Fruit fly (Drosophila melanogaster) whole organism, adult: ENCODE data around the gene CG18234.

ENCODE experiments used
- CG11617 ChIP-seq: fragments of 200-800 bp; sonication (Bioruptor generic); optimal IDR thresholded peaks from 2 replicates; lab custom pipeline; 2017; ENCODE audit warnings: mild to moderate bottlenecking, missing biosample characterization, missing genetic modification reagents, missing genetic modification characterization
- CG12768 ChIP-seq: fragments of 200-800 bp; sonication (Bioruptor generic); optimal IDR thresholded peaks from 2 replicates; lab custom pipeline; 2017; ENCODE audit warnings: missing biosample characterization, missing genetic modification characterization, mild to moderate bottlenecking, moderate library complexity, missing genetic modification reagents
- CG14711 ChIP-seq: fragments of 200-800 bp; sonication (Bioruptor generic); optimal IDR thresholded peaks from 2 replicates; lab custom pipeline; 2018; ENCODE audit warnings: missing biosample characterization, mild to moderate bottlenecking, missing genetic modification characterization, moderate library complexity
- CG1620 ChIP-seq: fragments of 200-800 bp; sonication (Bioruptor generic); optimal IDR thresholded peaks from 2 replicates; lab custom pipeline; 2016; ENCODE audit warnings: missing biosample characterization, missing genetic modification characterization
- CG33017 ChIP-seq: fragments of 200-800 bp; sonication (Bioruptor generic); optimal IDR thresholded peaks from 2 replicates; lab custom pipeline; 2018; ENCODE audit warnings: missing biosample characterization, mild to moderate bottlenecking, missing genetic modification characterization, moderate library complexity
- CG5204 ChIP-seq: fragments of 200-800 bp; sonication (Bioruptor generic); optimal IDR thresholded peaks from 2 replicates; lab custom pipeline; 2016; ENCODE audit warnings: missing biosample characterization, missing genetic modification characterization
- CG7045 ChIP-seq: fragments of 200-800 bp; sonication (Bioruptor generic); optimal IDR thresholded peaks from 2 replicates; lab custom pipeline; 2017; ENCODE audit warnings: missing biosample characterization, mild to moderate bottlenecking, missing genetic modification characterization
- CG7101 ChIP-seq: fragments of 200-800 bp; sonication (Bioruptor generic); optimal IDR thresholded peaks from 2 replicates; lab custom pipeline; 2018; ENCODE audit warnings: missing biosample characterization, mild to moderate bottlenecking, missing genetic modification characterization, moderate library complexity
- Clk ChIP-seq: fragments of 200-800 bp; sonication (Bioruptor generic); optimal IDR thresholded peaks from 2 replicates; lab custom pipeline; 2017; ENCODE audit warnings: missing biosample characterization, missing genetic modification characterization
- Crg-1 ChIP-seq: fragments of 200-800 bp; sonication (Bioruptor generic); optimal IDR thresholded peaks from 2 replicates; lab custom pipeline; 2016; ENCODE audit warnings: missing biosample characterization, missing genetic modification characterization
- Hr96 ChIP-seq: fragments of 200-800 bp; sonication (Bioruptor generic); optimal IDR thresholded peaks from 2 replicates; lab custom pipeline; 2016; ENCODE audit warnings: missing biosample characterization, missing genetic modification characterization
- Mnt ChIP-seq: fragments of 200-800 bp; sonication (Bioruptor generic); optimal IDR thresholded peaks from 2 replicates; lab custom pipeline; 2016; ENCODE audit warnings: missing biosample characterization, mild to moderate bottlenecking, missing genetic modification characterization
- bab1 ChIP-seq: fragments of 200-800 bp; sonication (Bioruptor generic); optimal IDR thresholded peaks from 3 replicates; lab custom pipeline; 2019; ENCODE audit warnings: missing biosample characterization, mild to moderate bottlenecking, missing genetic modification characterization, moderate library complexity
- cic ChIP-seq: fragments of 200-800 bp; sonication (Bioruptor generic); optimal IDR thresholded peaks from 2 replicates; lab custom pipeline; 2017; ENCODE audit warnings: missing biosample characterization, mild to moderate bottlenecking, missing genetic modification characterization, moderate library complexity
- cnc ChIP-seq, 2 experiments: fragments of >200 bp; optimal IDR thresholded peaks; 2 replicates each; lab custom pipeline; 2017
- kay ChIP-seq: fragments of 200-800 bp; sonication (Bioruptor generic); peaks from one replicate; lab custom pipeline; 2016; ENCODE audit warnings: missing biosample characterization, missing genetic modification characterization, borderline replicate concordance
- ovo ChIP-seq: fragments of 200-800 bp; sonication (Bioruptor generic); optimal IDR thresholded peaks from 2 replicates; lab custom pipeline; 2016; ENCODE audit warnings: missing biosample characterization, missing genetic modification characterization
- pad ChIP-seq: fragments of 200-800 bp; sonication (Bioruptor generic); optimal IDR thresholded peaks from 3 replicates; lab custom pipeline; 2017; ENCODE audit warnings: missing biosample characterization, missing genetic modification characterization, mild to moderate bottlenecking, moderate library complexity, missing genetic modification reagents
- tj ChIP-seq: fragments of 200-800 bp; sonication (Bioruptor generic); optimal IDR thresholded peaks from 3 replicates; lab custom pipeline; 2017; ENCODE audit warnings: missing biosample characterization, mild to moderate bottlenecking, missing genetic modification characterization, moderate library complexity
- toe ChIP-seq: fragments of 200-800 bp; sonication (Bioruptor generic); optimal IDR thresholded peaks from 2 replicates; lab custom pipeline; 2016; ENCODE audit warnings: missing biosample characterization, missing genetic modification characterization

Gene CG18234

DNA sequence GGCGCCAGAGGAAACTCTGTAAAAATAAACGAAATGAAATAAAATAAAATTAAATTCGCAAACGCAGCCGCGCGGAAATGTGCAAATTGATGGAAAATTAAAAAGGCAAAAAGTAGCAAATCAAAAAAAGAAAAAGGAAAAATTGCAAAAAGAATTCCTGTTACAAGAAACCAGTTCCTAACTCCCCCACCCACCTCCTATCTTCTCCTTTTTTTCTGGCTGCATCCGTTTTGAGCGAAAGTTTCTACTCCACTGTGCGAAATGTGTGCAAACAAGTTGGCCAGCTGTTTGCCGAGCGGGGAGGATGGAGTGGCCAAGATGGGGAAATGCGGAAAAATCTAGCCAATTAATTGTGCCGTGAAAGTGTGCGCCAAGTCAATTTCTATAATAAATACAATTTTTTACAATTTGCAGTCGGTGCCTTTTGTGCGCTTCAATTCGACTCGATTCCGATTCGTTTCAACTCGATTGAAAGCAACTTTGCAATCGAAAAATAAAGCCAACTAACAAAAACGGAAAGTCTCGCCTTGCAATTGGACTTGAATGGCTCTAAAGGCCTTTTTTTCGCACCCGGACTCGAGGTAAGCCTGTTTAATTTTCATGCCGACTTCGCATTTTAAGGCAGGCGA lies 23.3 kb downstream of the CG18234 start:
- no peak for TF ChIP-seq CG7101
- TF ChIP-seq CG14711 (tag; lab: Kevin White, UChicago) = no peak
- TF ChIP-seq tj (GFP tag; lab: Kevin White, UChicago) = peak; percentile 21

DNA sequence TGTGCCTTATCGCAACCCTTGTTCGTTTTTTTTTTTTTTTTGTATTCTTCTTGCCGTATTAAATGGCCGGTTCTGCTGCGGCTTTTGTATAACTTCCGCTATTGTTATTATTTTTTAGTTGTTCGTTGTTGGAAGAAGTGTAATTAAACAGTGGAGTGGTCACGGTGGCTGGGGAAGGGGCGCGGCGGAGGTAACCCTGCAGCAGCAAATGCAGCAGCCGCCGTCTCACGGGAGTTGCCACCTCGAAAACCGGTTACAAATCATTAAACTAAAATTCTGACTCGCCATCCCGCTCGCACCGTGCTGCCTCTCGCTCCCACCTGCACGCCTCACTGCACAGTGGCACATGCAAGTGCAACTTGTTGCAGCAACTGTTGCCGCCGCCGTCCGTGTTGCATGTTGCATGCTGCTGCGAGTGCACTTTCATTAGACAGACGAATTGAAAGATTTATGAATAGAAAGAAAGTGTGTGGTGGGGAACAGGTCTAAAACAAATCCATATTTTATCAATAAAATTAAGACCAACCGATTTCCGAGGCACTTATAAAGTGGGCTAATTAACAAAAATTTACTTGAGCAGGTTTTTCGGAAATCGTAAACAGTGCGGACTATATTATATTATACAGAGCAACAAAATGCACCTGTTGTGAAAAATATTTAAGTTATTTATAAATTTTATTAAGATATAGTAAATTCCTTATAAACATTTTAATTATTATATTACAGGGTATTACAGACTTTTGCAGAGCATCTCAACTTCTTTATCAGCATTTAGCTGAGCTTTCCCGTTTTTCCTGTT lies 24.6 kb downstream of the CG18234 start:
- TF ChIP-seq kay (GFP tag; lab: Kevin White, UChicago) (peak; percentile 11), toe (no peak), CG33017 (tag; lab: Kevin White, UChicago) (no peak), CG12768 (GFP tag; lab: Kevin White, UChicago) (no peak), CG7045 (no peak)

DNA sequence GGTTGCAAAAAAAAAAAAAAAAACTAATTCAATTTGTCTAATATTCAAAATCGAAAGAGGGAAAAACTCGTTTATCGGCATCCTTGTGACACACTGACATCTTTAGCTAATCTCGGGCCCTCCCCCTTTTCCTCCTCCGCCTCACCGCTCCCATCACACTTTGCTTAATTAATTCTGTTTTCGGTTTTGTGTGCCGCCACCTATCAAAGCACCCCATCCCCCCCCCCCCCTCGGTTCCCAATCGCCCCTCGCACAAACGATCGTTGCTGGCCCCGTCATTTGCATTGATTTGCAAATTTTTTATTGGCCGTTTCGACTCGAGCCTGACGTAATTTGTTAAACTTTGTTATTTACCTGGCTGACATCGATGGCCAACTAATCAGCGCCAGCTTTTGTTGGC lies 25.2 kb downstream of the CG18234 start:
- TF ChIP-seq bab1 (GFP tag; lab: Kevin White, UChicago) (no peak), Clk (GFP tag; lab: Kevin White, UChicago) (no peak), Mnt (GFP tag; lab: Kevin White, UChicago) (no peak), tj (GFP tag; lab: Kevin White, UChicago) (peak; percentile 31)

DNA sequence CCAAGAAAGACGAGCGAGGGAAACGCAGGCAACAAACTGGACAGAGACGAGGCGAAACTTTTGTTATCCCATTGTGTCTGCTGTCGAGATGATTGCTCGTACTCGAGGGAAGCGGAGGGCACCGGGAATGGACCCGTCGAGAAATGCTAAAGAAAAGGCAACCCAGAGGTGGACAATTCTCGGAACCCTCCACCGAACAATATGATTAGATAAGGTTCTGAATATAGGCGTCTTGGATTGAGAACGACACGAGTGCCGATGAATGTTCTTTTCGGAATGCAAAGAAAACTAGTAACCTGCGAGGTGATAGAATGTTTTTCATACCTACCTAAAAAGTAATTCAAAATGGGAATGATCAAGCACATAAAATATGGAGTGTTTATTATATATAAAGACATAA lies 26.6 kb downstream of the CG18234 start:
- TF ChIP-seq CG12768 (GFP tag; lab: Kevin White, UChicago) (no peak), CG14711 (tag; lab: Kevin White, UChicago) (no peak), Mnt (GFP tag; lab: Kevin White, UChicago) (no peak), CG7101 (no peak), CG33017 (tag; lab: Kevin White, UChicago) (no peak), Crg-1 (no peak), pad (GFP tag; lab: Kevin White, UChicago) (no peak), CG1620 (GFP tag; lab: Kevin White, UChicago) (no peak), Hr96 (GFP tag; lab: Kevin White, UChicago) (no peak), Clk (GFP tag; lab: Kevin White, UChicago) (no peak), CG11617 (no peak)

DNA sequence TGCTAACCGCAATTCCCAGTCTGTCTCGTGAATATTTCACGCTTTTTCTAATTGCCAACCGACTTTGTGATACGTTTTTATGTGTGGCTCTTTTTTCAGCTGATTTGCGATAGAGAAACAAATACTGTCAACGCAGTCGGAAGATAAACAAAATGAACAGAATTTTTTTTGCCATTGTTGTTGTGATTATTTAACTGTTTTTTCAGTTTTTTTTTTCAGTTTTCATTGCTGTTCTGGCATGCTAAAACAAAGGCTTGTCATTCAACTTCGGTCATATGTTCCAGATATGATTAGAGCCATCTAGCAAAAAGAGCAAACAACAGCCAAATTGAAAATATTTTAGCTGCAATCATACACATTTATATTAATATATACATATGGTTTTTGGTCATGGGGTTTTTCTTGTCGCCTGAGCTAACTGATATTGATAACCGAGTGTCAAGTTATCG lies 29.0 kb downstream of the CG18234 start:
- TF ChIP-seq Mnt (GFP tag; lab: Kevin White, UChicago) = no peak
- no peak for TF ChIP-seq Hr96 (GFP tag; lab: Kevin White, UChicago)
- no peak for TF ChIP-seq CG7045
- TF ChIP-seq CG7101 = no peak
- no peak for TF ChIP-seq tj (GFP tag; lab: Kevin White, UChicago)

DNA sequence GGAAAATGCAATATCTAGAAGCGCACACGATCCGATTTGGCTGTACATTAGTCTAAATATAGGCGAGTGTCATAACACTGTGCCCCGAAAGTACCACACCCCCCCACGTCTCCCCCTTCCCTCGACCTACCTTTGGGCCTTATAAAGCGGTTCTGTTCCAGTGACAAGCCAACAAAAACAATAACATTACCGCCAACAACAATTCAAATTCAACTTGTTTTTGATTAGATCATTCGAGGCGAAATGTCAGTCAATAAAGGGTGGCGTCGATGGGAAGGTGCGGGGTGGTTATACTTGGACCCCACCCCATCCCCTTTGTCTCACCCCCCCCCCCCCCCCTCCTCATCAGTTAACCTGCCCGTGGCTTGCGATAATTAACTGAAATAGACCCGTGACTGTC lies 29.9 kb downstream of the CG18234 start:
- TF ChIP-seq Crg-1 = no peak
- TF ChIP-seq Hr96 (GFP tag; lab: Kevin White, UChicago) = no peak
- peak; percentile 13 for TF ChIP-seq ovo

DNA sequence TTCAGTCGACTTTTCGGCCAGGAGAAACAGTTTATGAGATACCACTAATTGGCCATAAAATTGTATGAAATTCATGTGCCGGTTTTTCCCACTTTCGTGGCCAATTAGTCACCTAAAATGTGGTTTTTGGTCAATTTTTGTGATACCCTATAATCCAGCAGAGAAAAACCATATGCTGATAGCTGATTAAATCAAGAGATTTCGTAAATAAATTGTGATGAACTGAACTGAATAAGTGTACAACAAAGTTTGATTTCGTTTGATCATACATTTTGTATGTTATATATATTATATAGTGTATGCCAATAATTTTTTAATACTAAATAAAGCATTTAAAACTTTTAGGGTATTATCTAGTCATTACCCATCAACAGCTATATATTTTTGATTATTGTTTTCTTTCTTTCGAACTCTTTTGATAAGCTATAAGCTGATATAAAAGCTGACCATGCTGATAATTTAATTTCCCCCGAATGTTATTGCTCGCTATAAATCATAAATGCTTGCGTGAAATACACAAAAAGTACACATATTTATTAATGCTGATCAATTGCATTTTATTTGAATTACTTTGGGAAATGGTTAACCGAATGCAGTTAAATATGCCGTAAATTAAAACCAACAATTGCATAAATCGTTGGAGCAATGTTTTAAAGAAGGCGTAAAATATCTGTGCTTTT lies 31.7 kb downstream of the CG18234 start:
- TF ChIP-seq bab1 (GFP tag; lab: Kevin White, UChicago) = peak; percentile 26
- no peak for TF ChIP-seq cic
- TF ChIP-seq CG5204 (GFP tag; lab: Kevin White, UChicago) = no peak
- TF ChIP-seq Mnt (GFP tag; lab: Kevin White, UChicago) = no peak
- TF ChIP-seq CG1620 (GFP tag; lab: Kevin White, UChicago) = no peak
- no peak for TF ChIP-seq pad (GFP tag; lab: Kevin White, UChicago)
- no peak for TF ChIP-seq Clk (GFP tag; lab: Kevin White, UChicago)
- peak; percentile 16 for TF ChIP-seq kay (GFP tag; lab: Kevin White, UChicago)
- TF ChIP-seq CG7101 = peak; percentile 6
- peak; percentile 87 for TF ChIP-seq tj (GFP tag; lab: Kevin White, UChicago)
- no peak for TF ChIP-seq ovo
- TF ChIP-seq Hr96 (GFP tag; lab: Kevin White, UChicago) = no peak
- TF ChIP-seq Crg-1 = no peak

DNA sequence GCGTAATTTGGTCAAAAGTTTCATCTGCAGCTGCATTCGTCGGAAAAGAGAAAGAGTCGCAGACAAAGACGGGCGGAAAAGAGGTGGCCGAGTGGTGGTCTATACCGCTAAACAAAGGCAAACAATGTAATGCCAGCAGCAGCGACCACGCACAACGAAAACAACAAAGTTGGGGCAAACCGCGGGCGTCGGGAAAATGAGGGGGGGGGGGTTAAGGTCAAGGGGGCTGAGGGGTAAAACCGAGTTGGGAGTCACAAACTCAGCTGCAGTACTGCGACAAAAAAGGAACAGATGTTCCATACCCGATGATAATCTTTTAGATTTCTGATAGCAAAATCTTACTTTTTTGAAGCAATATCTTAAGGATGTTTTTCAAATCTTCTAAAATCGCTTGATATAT lies 33.6 kb downstream of the CG18234 start:
- TF ChIP-seq pad (GFP tag; lab: Kevin White, UChicago) (no peak), CG33017 (tag; lab: Kevin White, UChicago) (no peak), kay (GFP tag; lab: Kevin White, UChicago) (no peak), bab1 (GFP tag; lab: Kevin White, UChicago) (no peak), cnc (optimal IDR thresholded peaks at IDR 0.05; lab: Kevin White, UChicago) (no peak), tj (GFP tag; lab: Kevin White, UChicago) (no peak), CG1620 (GFP tag; lab: Kevin White, UChicago) (no peak), CG14711 (tag; lab: Kevin White, UChicago) (no peak), toe (no peak)
